Worm (Caenorhabditis elegans) whole organism, L4 larva: ENCODE data around the gene C50B6.1.

ENCODE experiments used
- F49E8.2 ChIP-seq: sonication (generic microtip); optimal IDR thresholded peaks from 2 replicates; lab custom pipeline; 2016; ENCODE audit warnings: missing compliant biosample characterization, mild to moderate bottlenecking, missing genetic modification characterization, borderline replicate concordance
- T20F7.1 ChIP-seq: fragments of 200-800 bp; sonication (Bioruptor generic); optimal IDR thresholded peaks from 2 replicates; lab custom pipeline; 2018; ENCODE audit warnings: mild to moderate bottlenecking, missing genetic modification characterization, missing compliant biosample characterization
- ZK337.2 ChIP-seq: fragments of 200-800 bp; sonication (Bioruptor generic); IDR thresholded peaks from 2 replicates; pipeline ENCODE4 v1.3.6; 2022; ENCODE audit warnings: missing genetic modification reagents, missing genetic modification characterization, missing compliant biosample characterization
- ama-1 ChIP-seq: fragments of 150-350 bp; optimal IDR thresholded peaks from 2 replicates; lab custom pipeline; 2014; ENCODE audit warnings: inconsistent platforms, mixed read lengths
- arid-1 ChIP-seq: fragments of 200-800 bp; sonication (Bioruptor generic); conservative IDR thresholded peaks from 2 replicates; pipeline ENCODE4 v1.3.6; 2022; ENCODE audit warnings: missing genetic modification reagents, missing genetic modification characterization, missing compliant biosample characterization
- ces-1 ChIP-seq: fragments of 150-350 bp; sonication (generic microtip); optimal IDR thresholded peaks from 4 replicates; lab custom pipeline; 2014; ENCODE audit warnings: missing biosample characterization, missing genetic modification reagents, missing genetic modification characterization
- daf-12 ChIP-seq: fragments of 150-350 bp; optimal IDR thresholded peaks from 2 replicates; lab custom pipeline; 2014; ENCODE audit warnings: missing biosample characterization, missing genetic modification reagents, missing genetic modification characterization
- daf-16 ChIP-seq, 3 experiments: sonication (generic microtip); optimal IDR thresholded peaks; 2 replicates each; lab custom pipeline; 2016 to 2017; ENCODE audit warnings: missing genetic modification characterization in 3 of 3, missing genetic modification reagents in 3 of 3, mild to moderate bottlenecking in 2 of 3, missing compliant biosample characterization in 2 of 3, missing biosample characterization in 1 of 3, moderate library complexity in 1 of 3
- dmd-6 ChIP-seq: fragments of 200-800 bp; sonication (Bioruptor generic); IDR thresholded peaks from 2 replicates; pipeline ENCODE4 v1.3.6; 2022; ENCODE audit warnings: missing genetic modification reagents, missing genetic modification characterization, missing compliant biosample characterization
- dmd-8 ChIP-seq: fragments of 200-800 bp; sonication (Bioruptor generic); IDR thresholded peaks from 2 replicates; pipeline ENCODE4 v1.3.6; 2022; ENCODE audit warnings: missing genetic modification characterization, missing compliant biosample characterization
- dve-1 ChIP-seq: sonication (generic microtip); optimal IDR thresholded peaks from 2 replicates; lab custom pipeline; 2017; ENCODE audit warnings: antibody characterized with exemption, mild to moderate bottlenecking, missing genetic modification characterization, missing compliant biosample characterization; ENCODE audit not compliant: insufficient read depth
- egl-27 ChIP-seq: sonication (generic microtip); optimal IDR thresholded peaks from 3 replicates; lab custom pipeline; 2017; ENCODE audit warnings: missing biosample characterization, missing genetic modification reagents, missing genetic modification characterization
- hlh-30 ChIP-seq: sonication (generic microtip); optimal IDR thresholded peaks from 2 replicates; lab custom pipeline; 2017; ENCODE audit warnings: antibody characterized with exemption, mild to moderate bottlenecking, missing genetic modification characterization, missing compliant biosample characterization; ENCODE audit not compliant: insufficient read depth
- lin-1 ChIP-seq: fragments of 200-800 bp; sonication (Bioruptor generic); IDR thresholded peaks from 2 replicates; pipeline ENCODE4 v1.3.6; 2022; ENCODE audit warnings: missing genetic modification reagents, missing genetic modification characterization, missing compliant biosample characterization
- lin-13 ChIP-seq: fragments of 150-350 bp; optimal IDR thresholded peaks from 2 replicates; lab custom pipeline; 2014; ENCODE audit warnings: missing biosample characterization, missing genetic modification reagents, missing genetic modification characterization
- lin-15B ChIP-seq: fragments of 150-350 bp; sonication (generic microtip); optimal IDR thresholded peaks from 3 replicates; lab custom pipeline; 2014; ENCODE audit warnings: missing biosample characterization, missing genetic modification characterization
- mdl-1 ChIP-seq, 2 experiments: fragments of 150-350 bp in 1 of 2; sonication (generic microtip) in 1 of 2; optimal IDR thresholded peaks; 2 replicates each; lab custom pipeline; 2014 to 2017; ENCODE audit warnings: missing biosample characterization in 2 of 2, missing genetic modification characterization in 2 of 2
- mxl-3 ChIP-seq: fragments of 200-800 bp; sonication (Bioruptor generic); optimal IDR thresholded peaks from 2 replicates; lab custom pipeline; 2018; ENCODE audit warnings: mild to moderate bottlenecking, missing genetic modification characterization, missing compliant biosample characterization
- nhr-10 ChIP-seq: fragments of 150-350 bp; optimal IDR thresholded peaks from 2 replicates; lab custom pipeline; 2014; ENCODE audit warnings: missing biosample characterization, missing genetic modification characterization
- nhr-25 ChIP-seq: sonication (generic microtip); optimal IDR thresholded peaks from 2 replicates; lab custom pipeline; 2017; ENCODE audit warnings: missing genetic modification characterization, mild to moderate bottlenecking, missing compliant biosample characterization, antibody characterized with exemption, moderate library complexity, borderline replicate concordance; ENCODE audit not compliant: insufficient read depth
- nhr-28 ChIP-seq: fragments of 150-350 bp; optimal IDR thresholded peaks from 2 replicates; lab custom pipeline; 2014; ENCODE audit warnings: missing biosample characterization, missing genetic modification characterization
- nhr-41 ChIP-seq: fragments of 200-800 bp; sonication (Bioruptor generic); IDR thresholded peaks from 2 replicates; pipeline ENCODE4 v1.3.6; 2022; ENCODE audit warnings: missing genetic modification reagents, missing genetic modification characterization, missing compliant biosample characterization
- nhr-6 ChIP-seq: fragments of 150-350 bp; optimal IDR thresholded peaks from 2 replicates; lab custom pipeline; 2014; ENCODE audit warnings: missing biosample characterization, missing genetic modification characterization
- nhr-77 ChIP-seq: fragments of 150-350 bp; optimal IDR thresholded peaks from 2 replicates; lab custom pipeline; 2014; ENCODE audit warnings: missing biosample characterization, missing genetic modification characterization
- set-16 ChIP-seq: fragments of 200-800 bp; sonication (Bioruptor generic); IDR thresholded peaks from 2 replicates; pipeline ENCODE4 v1.3.6; 2022; ENCODE audit warnings: missing genetic modification reagents, missing genetic modification characterization, missing compliant biosample characterization
- tra-1 ChIP-seq: fragments of 200-800 bp; sonication (Bioruptor generic); IDR thresholded peaks from 2 replicates; pipeline ENCODE4 v1.3.6; 2022; ENCODE audit warnings: missing genetic modification reagents, missing genetic modification characterization, missing compliant biosample characterization
- unc-62 ChIP-seq, 3 experiments: fragments of 150-350 bp in 1 of 3; sonication (generic microtip); optimal IDR thresholded peaks in 2 of 3; peaks in 1 of 3; 1 replicate in 1 of 3; 2 replicates in 2 of 3; lab custom pipeline; 2014 to 2017; ENCODE audit warnings: missing biosample characterization in 3 of 3, missing genetic modification characterization in 3 of 3, missing genetic modification reagents in 3 of 3, missing genotype in 1 of 3
- zfp-3 ChIP-seq: fragments of 200-800 bp; sonication (Bioruptor generic); conservative IDR thresholded peaks from 2 replicates; pipeline ENCODE4 v1.3.6; 2022; ENCODE audit warnings: missing genetic modification reagents, missing genetic modification characterization, missing compliant biosample characterization
- ztf-7 ChIP-seq: fragments of 150-350 bp; optimal IDR thresholded peaks from 2 replicates; lab custom pipeline; 2014; ENCODE audit warnings: missing biosample characterization, missing genetic modification characterization

The C50B6.1 gene

DNA sequence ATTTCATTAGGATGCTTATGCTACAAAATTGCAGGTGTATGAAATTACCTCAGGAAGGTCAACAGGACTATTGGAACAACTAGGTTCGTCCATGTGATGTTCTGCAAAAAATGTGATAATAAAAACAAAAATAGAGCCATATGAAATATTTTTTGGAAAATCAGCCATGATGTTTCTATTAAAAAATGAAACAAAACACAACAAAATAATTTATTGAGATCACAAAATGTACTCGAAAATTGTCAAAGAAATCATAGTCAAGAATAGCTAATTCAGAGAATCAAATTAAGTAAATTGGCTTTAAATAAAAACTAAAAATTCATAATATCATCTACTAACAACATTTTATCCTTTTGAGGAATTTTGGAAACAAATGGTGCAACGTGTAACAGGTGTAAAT is 22.2 kb downstream of the C50B6.1 start, which contains the start of gene nhr-129 (continued):
- TF ChIP-seq daf-12 (tag; lab: Kevin White, UChicago) (no peak), ztf-7 (no peak), nhr-25 (tag; lab: Kevin White, UChicago) (no peak)
- TF ChIP-seq, all 104 proteins: peak for 0

DNA sequence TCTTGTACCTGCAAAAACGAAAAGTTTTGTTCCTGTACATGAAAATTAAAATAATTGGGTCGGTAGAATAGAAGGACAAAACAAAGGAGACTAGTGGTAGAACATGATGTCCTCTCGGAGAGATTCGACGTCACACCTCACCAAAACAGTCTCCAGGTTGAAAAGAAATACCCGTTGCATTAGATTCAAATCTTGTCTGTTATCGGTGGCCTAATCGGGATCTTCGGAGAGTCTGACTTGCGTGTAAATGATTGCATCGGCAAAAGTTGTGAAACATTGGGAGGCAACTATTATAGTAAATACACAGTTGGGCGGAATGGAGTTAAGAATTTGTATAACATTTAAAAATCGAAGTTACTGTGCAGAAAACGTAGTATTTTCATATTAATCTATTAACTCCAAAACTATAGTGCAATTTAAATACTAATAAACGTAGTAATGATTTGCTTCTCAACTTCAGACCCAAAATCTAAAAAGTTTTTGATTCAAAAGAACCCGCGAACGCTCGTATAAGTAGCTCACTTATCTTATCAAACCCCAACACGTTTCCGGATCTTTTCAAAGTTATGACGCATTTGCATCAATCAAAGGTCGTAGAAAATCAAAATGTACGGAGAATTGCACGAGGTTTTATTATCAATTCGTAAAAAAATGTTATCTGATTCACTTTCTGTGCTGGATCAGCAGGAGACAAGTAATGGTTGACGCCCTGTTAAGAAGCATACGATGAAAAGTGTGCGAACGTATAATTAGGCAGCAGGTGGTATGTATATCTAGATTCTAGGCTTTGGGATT is 24.9 kb downstream of the C50B6.1 start, which contains the start of gene nhr-168:
Gene nhr-168 (minus strand): TSS at position 486 of the 795 bp plus-strand sequence.
- TF ChIP-seq zfp-3 (GFP tag; lab: Robert Waterston, UW), result no peak
- peak; percentile 58 for TF ChIP-seq nhr-77 (tag; lab: Kevin White, UChicago)
- no peak for TF ChIP-seq daf-16 (GFP tag; optimal IDR thresholded peaks at IDR 0.05; lab: Kevin White, UChicago)
- TF ChIP-seq daf-16 (tag; optimal IDR thresholded peaks at IDR 0.05; lab: Kevin White, UChicago), result peak; percentile 32
- peak; percentile 55 for TF ChIP-seq nhr-28 (tag; lab: Kevin White, UChicago)
- TF ChIP-seq unc-62 (GFP tag; optimal IDR thresholded peaks at IDR 0.05 in 1 of 2; lab: Kevin White, UChicago), result peak in 1 of 2 experiments; percentile 30
- TF ChIP-seq unc-62 (tag; optimal IDR thresholded peaks at IDR 0.05; lab: Kevin White, UChicago), result no peak
- peak in 1 of 2 experiments; percentile 50 for TF ChIP-seq mdl-1 (tag; optimal IDR thresholded peaks at IDR 0.05; lab: Kevin White, UChicago)
- peak; percentile 49 for TF ChIP-seq dve-1 (tag; lab: Kevin White, UChicago)
- TF ChIP-seq lin-1 (GFP tag; lab: Robert Waterston, UW), result 0 out of 2 replicates have a peak, but pooled peaks have one; percentile 25
- TF ChIP-seq F49E8.2 (tag; lab: Kevin White, UChicago), result no peak
- TF ChIP-seq dmd-6, result peak; percentile 88
- peak; percentile 6 for TF ChIP-seq hlh-30 (tag; lab: Kevin White, UChicago)
- TF ChIP-seq nhr-10 (tag; lab: Kevin White, UChicago), result no peak
- peak; percentile 20 for TF ChIP-seq mxl-3 (GFP tag; lab: Kevin White, UChicago)

DNA sequence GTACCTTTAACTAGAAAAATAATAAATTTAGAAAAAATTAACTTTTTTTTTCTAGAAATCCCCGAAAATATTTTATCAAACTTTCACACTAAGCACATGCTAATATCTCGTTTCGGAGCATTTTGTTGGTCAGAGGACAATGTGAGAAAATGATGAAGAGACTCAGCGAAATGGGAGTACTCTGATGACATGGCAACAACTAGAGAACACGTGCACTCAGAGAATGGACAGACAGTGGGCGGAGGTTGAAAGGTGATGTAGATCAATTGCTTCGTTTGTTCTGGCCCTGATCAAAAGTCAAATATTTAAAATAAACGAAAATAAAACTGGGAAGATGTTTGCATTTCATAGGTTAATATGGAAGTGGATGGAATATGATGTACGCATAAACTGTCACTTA is 25.7 kb downstream of the C50B6.1 start:
- TF ChIP-seq hlh-30 (tag; lab: Kevin White, UChicago) (peak; percentile 60), lin-13 (GFP tag; lab: Kevin White, UChicago) (no peak), T20F7.1 (GFP tag; lab: Kevin White, UChicago) (no peak)

DNA sequence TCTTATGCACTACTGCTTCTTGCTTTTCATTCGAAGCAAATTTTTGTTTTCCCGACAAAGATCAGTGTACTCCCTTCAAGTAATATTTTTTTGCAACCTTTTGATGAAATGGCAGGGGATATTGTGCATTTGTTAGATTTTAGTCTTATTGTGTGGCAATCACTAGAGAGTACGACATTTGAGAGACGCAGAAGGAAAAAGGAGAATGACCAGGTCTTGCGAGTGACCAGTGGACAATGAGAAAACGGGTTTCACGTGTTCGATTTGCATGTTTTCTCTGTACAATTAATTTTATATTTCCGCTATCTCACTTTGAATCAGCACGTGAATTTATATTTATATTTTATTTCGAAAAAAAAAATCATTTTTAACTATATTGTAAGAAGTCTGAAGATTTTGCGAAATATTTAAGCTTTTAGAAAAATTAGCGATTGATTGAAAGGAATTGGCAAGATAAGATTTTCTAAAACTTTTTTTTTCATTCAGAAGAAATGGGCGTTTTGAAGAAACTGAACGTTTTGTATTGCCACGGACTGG is 27.2 kb downstream of the C50B6.1 start, which contains the start of gene C50B6.9:
Gene C50B6.9 (plus strand): TSS at position 487 of the 537 bp plus-strand sequence.
- TF ChIP-seq ces-1 (GFP tag; lab: Kevin White, UChicago) (no peak), hlh-30 (tag; lab: Kevin White, UChicago) (peak; percentile 80), nhr-6 (tag; lab: Kevin White, UChicago) (peak; percentile 14), mdl-1 (tag; optimal IDR thresholded peaks at IDR 0.05; lab: Kevin White, UChicago) (peak in 1 of 2 experiments; percentile 52), tra-1 (GFP tag; lab: Robert Waterston, UW) (no peak), nhr-10 (tag; lab: Kevin White, UChicago) (no peak), ama-1 (lab: Kevin White, UChicago) (no peak), arid-1 (GFP tag; lab: Robert Waterston, UW) (no peak), nhr-41 (GFP tag; lab: Robert Waterston, UW) (no peak), ZK337.2 (GFP tag; lab: Robert Waterston, UW) (no peak), lin-15B (tag; lab: Kevin White, UChicago) (no peak), unc-62 (GFP tag; optimal IDR thresholded peaks at IDR 0.05 in 1 of 2; lab: Kevin White, UChicago) (peak in 1 of 2 experiments; percentile 28), unc-62 (tag; optimal IDR thresholded peaks at IDR 0.05; lab: Kevin White, UChicago) (no peak)

DNA sequence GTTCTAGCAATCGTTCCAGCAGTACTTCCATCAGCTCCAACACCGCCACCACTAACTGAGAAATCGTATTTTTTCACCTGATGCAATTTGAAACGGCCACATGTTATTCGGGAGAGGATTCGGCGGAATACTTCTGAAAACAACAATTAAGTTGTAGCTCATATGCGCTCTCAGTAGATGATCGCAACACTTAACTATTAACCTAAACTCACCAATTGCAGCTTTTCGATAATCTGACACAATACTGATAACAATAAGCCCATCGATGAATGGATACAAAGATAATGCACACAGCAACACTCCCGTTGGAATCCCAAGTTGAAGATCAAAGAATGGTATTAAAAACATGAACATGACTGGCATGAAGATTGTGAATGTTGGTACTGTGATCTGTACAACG is 29.3 kb downstream of the C50B6.1 start:
- TF ChIP-seq dmd-8 (GFP tag; lab: Robert Waterston, UW) (no peak), set-16 (GFP tag; lab: Robert Waterston, UW) (no peak), unc-62 (GFP tag; optimal IDR thresholded peaks at IDR 0.05 in 1 of 2; lab: Kevin White, UChicago) (peak in 1 of 2 experiments; percentile 96), unc-62 (tag; optimal IDR thresholded peaks at IDR 0.05; lab: Kevin White, UChicago) (no peak), egl-27 (tag; lab: Kevin White, UChicago) (no peak)
- TF ChIP-seq, all 104 proteins: peak for 1
